Fruit fly (Drosophila melanogaster): ENCODE measurements around the gene Pep.
A peak's percentile ranks its signal among the peaks of the same experiment; 100 is the strongest.

Pep gene

DNA sequence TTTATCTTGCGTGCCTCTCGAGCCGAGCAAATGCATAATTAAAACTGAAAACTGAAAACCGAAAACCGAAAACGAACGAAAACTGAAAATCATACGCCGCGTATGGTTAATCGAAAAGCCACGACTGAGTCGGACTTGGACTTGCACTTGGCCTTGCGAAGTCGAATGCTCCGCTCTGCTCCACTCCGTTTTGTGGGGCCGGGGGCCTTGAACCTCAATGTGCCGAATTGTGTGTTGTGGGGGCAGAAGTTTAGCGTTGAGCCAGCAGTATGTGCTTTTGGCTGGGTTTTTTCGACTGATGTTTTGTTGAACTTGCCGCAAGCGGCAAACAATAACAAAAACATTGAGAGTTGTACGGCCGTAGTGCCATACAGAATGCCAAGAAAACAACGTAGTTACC, 29.6 kb downstream of the Pep start:
- TF ChIP-seq dsf (GFP tag; optimal IDR thresholded peaks at IDR 0.05; ENCODE audit: borderline replicate concordance) (no peak), Sp1 (GFP tag; optimal IDR thresholded peaks at IDR 0.05) (no peak), tai (GFP tag; optimal IDR thresholded peaks at IDR 0.05) (no peak), OdsH (GFP tag; optimal IDR thresholded peaks at IDR 0.05) (no peak), Hr83 (GFP tag; optimal IDR thresholded peaks at IDR 0.05; ENCODE audit: poor library complexity, severe bottlenecking) (no peak), pan (optimal IDR thresholded peaks at IDR 0.05) (no peak), fru (GFP tag; optimal IDR thresholded peaks at IDR 0.05) (no peak), ey (GFP tag; optimal IDR thresholded peaks at IDR 0.05) (no peak), psq (GFP tag; optimal IDR thresholded peaks at IDR 0.05) (no peak), Myc (optimal IDR thresholded peaks at IDR 0.05) (no peak)

- TF ChIP-seq Sp1 (GFP tag; optimal IDR thresholded peaks at IDR 0.05) (no peak), HLH106 (tag; optimal IDR thresholded peaks at IDR 0.05) (no peak), sage (GFP tag; optimal IDR thresholded peaks at IDR 0.05) (no peak), OdsH (GFP tag; optimal IDR thresholded peaks at IDR 0.05) (no peak), Abd-B (GFP tag; optimal IDR thresholded peaks at IDR 0.05) (no peak), sv (GFP tag; optimal IDR thresholded peaks at IDR 0.05) (no peak), Mio (GFP tag; optimal IDR thresholded peaks at IDR 0.05) (no peak), usp (GFP tag; optimal IDR thresholded peaks at IDR 0.05) (no peak), foxo (GFP tag; optimal IDR thresholded peaks at IDR 0.05) (no peak), h (GFP tag; optimal IDR thresholded peaks at IDR 0.05) (no peak), Hnf4 (GFP tag; optimal IDR thresholded peaks at IDR 0.05) (no peak), Hr83 (GFP tag; optimal IDR thresholded peaks at IDR 0.05; ENCODE audit: poor library complexity, severe bottlenecking) (peak; percentile 24), dl (GFP tag; optimal IDR thresholded peaks at IDR 0.05; ENCODE audit: insufficient read depth in 1 of 2, partially characterized antibody in 2 of 2) (no peak), lola (GFP tag; optimal IDR thresholded peaks at IDR 0.05) (no peak), br (GFP tag; optimal IDR thresholded peaks at IDR 0.05) (no peak), CG32264 (GFP tag; optimal IDR thresholded peaks at IDR 0.05) (no peak), Jra (GFP tag; optimal IDR thresholded peaks at IDR 0.05) (peak; percentile 74), tai (GFP tag; optimal IDR thresholded peaks at IDR 0.05) (no peak), Rel (GFP tag; optimal IDR thresholded peaks at IDR 0.05) (no peak), Rel (tag; optimal IDR thresholded peaks at IDR 0.05) (peak; percentile 26), GATAd (GFP tag; optimal IDR thresholded peaks at IDR 0.05) (no peak), woc (GFP tag; optimal IDR thresholded peaks at IDR 0.05) (no peak), fru (GFP tag; optimal IDR thresholded peaks at IDR 0.05) (no peak), dsf (GFP tag; optimal IDR thresholded peaks at IDR 0.05; ENCODE audit: borderline replicate concordance) (no peak), rgr (GFP tag; optimal IDR thresholded peaks at IDR 0.05) (no peak), CrebA (GFP tag; optimal IDR thresholded peaks at IDR 0.05; ENCODE audit: borderline replicate concordance) (peak; percentile 54), dmrt93B (GFP tag; optimal IDR thresholded peaks at IDR 0.05) (no peak), Dfd (GFP tag; optimal IDR thresholded peaks at IDR 0.05) (no peak), psq (GFP tag; optimal IDR thresholded peaks at IDR 0.05) (peak; percentile 28), jim (GFP tag; optimal IDR thresholded peaks at IDR 0.05) (no peak), pan (optimal IDR thresholded peaks at IDR 0.05) (no peak), Myc (optimal IDR thresholded peaks at IDR 0.05) (no peak), ey (GFP tag; optimal IDR thresholded peaks at IDR 0.05) (no peak), Dif (GFP tag; optimal IDR thresholded peaks at IDR 0.05; ENCODE audit: partially characterized antibody) (no peak), CG9705 (GFP tag; optimal IDR thresholded peaks at IDR 0.05) (no peak), brk (GFP tag; optimal IDR thresholded peaks at IDR 0.05) (no peak), Hr78 (GFP tag; optimal IDR thresholded peaks at IDR 0.05) (no peak), N (GFP tag; optimal IDR thresholded peaks at IDR 0.05) (peak; percentile 24), Vsx2 (GFP tag; optimal IDR thresholded peaks at IDR 0.05; ENCODE audit: partially characterized antibody) (no peak)
Observed at dm6 chr3L:17613972-17614384, 30.9 kb downstream of the Pep start.

DNA sequence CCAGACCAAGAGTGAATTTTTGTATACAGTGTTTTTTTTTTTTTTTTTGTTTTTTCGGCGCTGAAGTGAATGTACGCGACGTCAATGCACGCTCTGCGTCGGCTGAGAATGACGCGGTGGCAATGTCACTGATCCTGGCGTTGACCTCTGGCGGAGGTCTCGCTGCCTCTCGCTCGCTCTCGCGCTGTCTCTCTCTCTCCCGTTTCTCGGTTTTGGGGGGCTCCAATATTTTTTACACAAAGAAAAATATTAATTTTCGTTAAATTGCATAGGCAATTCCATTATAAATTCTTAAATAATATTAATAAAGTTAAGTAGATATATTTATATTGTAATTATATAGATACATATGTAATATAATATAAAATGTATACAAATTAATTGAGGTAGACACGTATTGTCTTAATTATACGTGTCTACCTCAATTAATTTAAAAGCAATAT, 31.5 kb downstream of the Pep start:
- TF ChIP-seq dmrt93B (GFP tag; optimal IDR thresholded peaks at IDR 0.05) (peak; percentile 16), jim (GFP tag; optimal IDR thresholded peaks at IDR 0.05) (peak; percentile 67), dsf (GFP tag; optimal IDR thresholded peaks at IDR 0.05; ENCODE audit: borderline replicate concordance) (no peak), h (GFP tag; optimal IDR thresholded peaks at IDR 0.05) (no peak), Rel (GFP tag; optimal IDR thresholded peaks at IDR 0.05) (no peak), Rel (tag; optimal IDR thresholded peaks at IDR 0.05) (peak; percentile 52), HLH106 (tag; optimal IDR thresholded peaks at IDR 0.05) (peak; percentile 72), foxo (GFP tag; optimal IDR thresholded peaks at IDR 0.05) (peak in 1 of 2 experiments; percentile 32), Hr83 (GFP tag; optimal IDR thresholded peaks at IDR 0.05; ENCODE audit: poor library complexity, severe bottlenecking) (no peak), Sp1 (GFP tag; optimal IDR thresholded peaks at IDR 0.05) (peak; percentile 59), psq (GFP tag; optimal IDR thresholded peaks at IDR 0.05) (peak; percentile 2), tai (GFP tag; optimal IDR thresholded peaks at IDR 0.05) (peak; percentile 28), OdsH (GFP tag; optimal IDR thresholded peaks at IDR 0.05) (peak; percentile 1), CG9705 (GFP tag; optimal IDR thresholded peaks at IDR 0.05) (no peak)
